Worm (Caenorhabditis elegans) whole organism, midembryonic: Measurements from ENCODE around the gene mbl-1.

Experiments
- T22C8.4 ChIP-seq: fragments of 200-800 bp; sonication (Bioruptor generic); IDR thresholded peaks from 2 replicates; pipeline ENCODE4 v1.3.6; 2022; ENCODE audit warnings: missing genetic modification characterization, missing compliant biosample characterization
- cog-1 ChIP-seq: sonication (generic microtip); optimal IDR thresholded peaks from 2 replicates; lab custom pipeline; 2016; ENCODE audit warnings: missing genetic modification characterization, missing compliant biosample characterization
- flt-1 ChIP-seq: fragments of 200-800 bp; sonication (Bioruptor generic); IDR thresholded peaks from 2 replicates; pipeline ENCODE4 v1.3.6; 2022; ENCODE audit warnings: missing genetic modification characterization, missing compliant biosample characterization
- klf-2 ChIP-seq: fragments of 200-800 bp; sonication (Bioruptor generic); conservative IDR thresholded peaks from 2 replicates; pipeline ENCODE4 v1.3.6; 2022; ENCODE audit warnings: missing genetic modification reagents, missing genetic modification characterization, missing compliant biosample characterization
- med-1 ChIP-seq: sonication (generic microtip); optimal IDR thresholded peaks from 2 replicates; lab custom pipeline; 2017; ENCODE audit warnings: missing genetic modification characterization, mild to moderate bottlenecking, missing compliant biosample characterization, antibody characterized with exemption, missing genetic modification reagents; ENCODE audit not compliant: insufficient read depth
- ref-1 ChIP-seq: fragments of 200-800 bp; sonication (Bioruptor generic); conservative IDR thresholded peaks from 2 replicates; pipeline ENCODE4 v1.3.6; 2022; ENCODE audit warnings: missing genetic modification reagents, missing genetic modification characterization, missing compliant biosample characterization
- tab-1 ChIP-seq: fragments of 200-800 bp; sonication (Bioruptor generic); IDR thresholded peaks from 2 replicates; pipeline ENCODE4 v1.3.6; 2022; ENCODE audit warnings: missing genetic modification characterization, missing compliant biosample characterization
- ztf-23 ChIP-seq: fragments of 200-800 bp; sonication (Bioruptor generic); IDR thresholded peaks from 2 replicates; pipeline ENCODE4 v1.3.6; 2022; ENCODE audit warnings: missing genetic modification reagents, missing genetic modification characterization, missing compliant biosample characterization
- ztf-29 ChIP-seq: fragments of 200-800 bp; sonication (Bioruptor generic); IDR thresholded peaks from 2 replicates; pipeline ENCODE4 v1.3.6; 2022; ENCODE audit warnings: missing genetic modification reagents, missing genetic modification characterization, missing compliant biosample characterization

- TF ChIP-seq tab-1 (no peak), ztf-29 (GFP tag; lab: Robert Waterston, UW) (no peak), T22C8.4 (no peak), flt-1 (GFP tag; lab: Robert Waterston, UW) (no peak), ztf-23 (GFP tag; lab: Robert Waterston, UW) (no peak), ref-1 (no peak), cog-1 (no peak), med-1 (GFP tag; lab: Kevin White, UChicago) (no peak), klf-2 (no peak)
Measured at ce11 chrX:16991437-16991836, 13.0 kb downstream of the mbl-1 start.
